Fruit fly (Drosophila melanogaster) whole organism, embryonic: ENCODE data around the gene Lim1.

Source experiments
- CG10543 ChIP-seq: fragments of 200-800 bp; sonication (Bioruptor generic); optimal IDR thresholded peaks from 3 replicates; lab custom pipeline; 2017; ENCODE audit warnings: missing biosample characterization, mild to moderate bottlenecking, missing genetic modification characterization, moderate library complexity
- CG10654 ChIP-seq: fragments of 200-800 bp; sonication (Bioruptor generic); optimal IDR thresholded peaks from 2 replicates; lab custom pipeline; 2016; ENCODE audit warnings: missing biosample characterization, missing genetic modification characterization
- CG10959 ChIP-seq: fragments of 200-800 bp; sonication (Bioruptor generic); IDR thresholded peaks from 2 replicates; pipeline ENCODE4 v1.3.6; 2022; ENCODE audit warnings: missing biosample characterization, missing genetic modification characterization
- CG13123 ChIP-seq: fragments of 200-800 bp; sonication (Bioruptor generic); optimal IDR thresholded peaks from 2 replicates; lab custom pipeline; 2016; ENCODE audit warnings: missing biosample characterization, missing genetic modification characterization
- CG13894 ChIP-seq: fragments of 200-800 bp; sonication (Bioruptor generic); optimal IDR thresholded peaks from 3 replicates; lab custom pipeline; 2018; ENCODE audit warnings: missing biosample characterization, mild to moderate bottlenecking, missing genetic modification characterization, moderate library complexity
- CG14441 ChIP-seq: fragments of 200-800 bp; sonication (Bioruptor generic); IDR thresholded peaks from 2 replicates; pipeline ENCODE4 v1.3.6; 2022; ENCODE audit warnings: missing biosample characterization, missing genetic modification characterization
- CG14667 ChIP-seq: fragments of 200-800 bp; sonication (Bioruptor generic); IDR thresholded peaks from 2 replicates; pipeline ENCODE4 v1.3.6; 2022; ENCODE audit warnings: missing biosample characterization, missing genetic modification characterization
- CG14965 ChIP-seq: fragments of 200-800 bp; sonication (Bioruptor generic); optimal IDR thresholded peaks from 2 replicates; lab custom pipeline; 2016; ENCODE audit warnings: missing biosample characterization, missing genetic modification characterization, borderline replicate concordance
- CG15011 ChIP-seq: fragments of 200-800 bp; sonication (Bioruptor generic); optimal IDR thresholded peaks from 3 replicates; lab custom pipeline; 2018; ENCODE audit warnings: missing biosample characterization, mild to moderate bottlenecking, missing genetic modification characterization
- CG16779 ChIP-seq: fragments of 200-800 bp; sonication (Bioruptor generic); IDR thresholded peaks from 2 replicates; pipeline ENCODE4 v1.3.6; 2022; ENCODE audit warnings: missing biosample characterization, missing genetic modification characterization
- CG17912 ChIP-seq: fragments of 200-800 bp; sonication (Bioruptor generic); optimal IDR thresholded peaks from 2 replicates; lab custom pipeline; 2018; ENCODE audit warnings: missing biosample characterization, mild to moderate bottlenecking, missing genetic modification characterization
- CG2116 ChIP-seq: fragments of 200-800 bp; sonication (Bioruptor generic); optimal IDR thresholded peaks from 3 replicates; lab custom pipeline; 2018; ENCODE audit warnings: missing biosample characterization, mild to moderate bottlenecking, missing genetic modification characterization
- CG2678 ChIP-seq: fragments of 200-800 bp; sonication (Bioruptor generic); optimal IDR thresholded peaks from 3 replicates; lab custom pipeline; 2019; ENCODE audit warnings: missing biosample characterization, mild to moderate bottlenecking, missing genetic modification characterization, moderate library complexity
- CG32532 ChIP-seq: fragments of 200-800 bp; sonication (Bioruptor generic); IDR thresholded peaks from 2 replicates; pipeline ENCODE4 v1.3.6; 2022; ENCODE audit warnings: missing biosample characterization, missing genetic modification characterization
- CG34224 ChIP-seq: fragments of 200-800 bp; sonication (Bioruptor generic); IDR thresholded peaks from 3 replicates; pipeline ENCODE4 v1.3.6; 2022; ENCODE audit warnings: missing biosample characterization, missing genetic modification characterization; ENCODE audit not compliant: partially characterized antibody
- CG4617 ChIP-seq: fragments of 200-800 bp; sonication (Bioruptor generic); optimal IDR thresholded peaks from 3 replicates; lab custom pipeline; 2016; ENCODE audit warnings: missing biosample characterization, missing genetic modification characterization, borderline replicate concordance
- CG6765 ChIP-seq: fragments of 200-800 bp; sonication (Bioruptor generic); optimal IDR thresholded peaks from 3 replicates; lab custom pipeline; 2017; ENCODE audit warnings: missing biosample characterization, mild to moderate bottlenecking, missing genetic modification characterization
- CG6813 ChIP-seq: fragments of 200-800 bp; sonication (Bioruptor generic); optimal IDR thresholded peaks from 2 replicates; lab custom pipeline; 2017; ENCODE audit warnings: missing biosample characterization, missing genetic modification characterization, mild to moderate bottlenecking, moderate library complexity, missing genetic modification reagents
- CG7963 ChIP-seq: fragments of 200-800 bp; sonication (Bioruptor generic); IDR thresholded peaks from 3 replicates; pipeline ENCODE4 v1.3.6; 2022; ENCODE audit warnings: missing biosample characterization, missing genetic modification characterization; ENCODE audit not compliant: partially characterized antibody
- CG8281 ChIP-seq: fragments of 200-800 bp; sonication (Bioruptor generic); optimal IDR thresholded peaks from 2 replicates; lab custom pipeline; 2018; ENCODE audit warnings: missing biosample characterization, mild to moderate bottlenecking, missing genetic modification characterization, moderate library complexity
- CG8290 ChIP-seq, 3 experiments: fragments of 200-800 bp; sonication (Bioruptor generic); optimal IDR thresholded peaks; 2 replicates each; lab custom pipeline; 2016 to 2019; ENCODE audit warnings: missing biosample characterization in 3 of 3, missing genetic modification characterization in 3 of 3, mild to moderate bottlenecking in 2 of 3, moderate library complexity in 1 of 3
- CG8388 ChIP-seq: fragments of 200-800 bp; sonication (Bioruptor generic); optimal IDR thresholded peaks from 2 replicates; lab custom pipeline; 2019; ENCODE audit warnings: missing biosample characterization, mild to moderate bottlenecking, missing genetic modification characterization, moderate library complexity
- Dfd ChIP-seq, 2 experiments: fragments of >200 bp; optimal IDR thresholded peaks; 2 replicates each; lab custom pipeline; 2017; ENCODE audit warnings: missing biosample characterization in 2 of 2, missing genetic modification characterization in 2 of 2
- Fer1 ChIP-seq: fragments of 200-800 bp; sonication (Bioruptor generic); optimal IDR thresholded peaks from 2 replicates; lab custom pipeline; 2017; ENCODE audit warnings: missing biosample characterization, mild to moderate bottlenecking, missing genetic modification characterization
- Hmr ChIP-seq: fragments of 200-800 bp; sonication (Bioruptor generic); optimal IDR thresholded peaks from 3 replicates; lab custom pipeline; 2017; ENCODE audit warnings: mild to moderate bottlenecking, missing biosample characterization, missing genetic modification reagents, missing genetic modification characterization
- Hr3 ChIP-seq: fragments of 200-800 bp; sonication (Bioruptor generic); optimal IDR thresholded peaks from 3 replicates; lab custom pipeline; 2016; ENCODE audit warnings: missing biosample characterization, missing genetic modification characterization
- Meics ChIP-seq: fragments of 200-800 bp; sonication (Bioruptor generic); optimal IDR thresholded peaks from 2 replicates; lab custom pipeline; 2017; ENCODE audit warnings: missing biosample characterization, mild to moderate bottlenecking, missing genetic modification characterization
- NK7.1 ChIP-seq: fragments of 200-800 bp; sonication (Bioruptor generic); optimal IDR thresholded peaks from 3 replicates; lab custom pipeline; 2016; ENCODE audit warnings: missing biosample characterization, missing genetic modification characterization
- Spps ChIP-seq: fragments of 200-800 bp; sonication (Bioruptor generic); optimal IDR thresholded peaks from 2 replicates; lab custom pipeline; 2018; ENCODE audit warnings: missing biosample characterization, mild to moderate bottlenecking, missing genetic modification characterization
- ap ChIP-seq: fragments of 200-800 bp; sonication (Bioruptor generic); IDR thresholded peaks from 2 replicates; pipeline ENCODE4 v1.3.6; 2022; ENCODE audit warnings: missing biosample characterization, missing genetic modification characterization
- ato ChIP-seq: fragments of 200-800 bp; sonication (Bioruptor generic); IDR thresholded peaks from 2 replicates; pipeline ENCODE4 v1.3.6; 2022; ENCODE audit warnings: missing biosample characterization, missing genetic modification characterization; ENCODE audit not compliant: partially characterized antibody
- caup ChIP-seq: fragments of 200-800 bp; sonication (Bioruptor generic); optimal IDR thresholded peaks from 3 replicates; lab custom pipeline; 2017; ENCODE audit warnings: missing biosample characterization, mild to moderate bottlenecking, missing genetic modification characterization, moderate library complexity; ENCODE audit not compliant: severe bottlenecking
- disco-r ChIP-seq: fragments of 200-800 bp; sonication (Bioruptor generic); optimal IDR thresholded peaks from 2 replicates; lab custom pipeline; 2016; ENCODE audit warnings: missing biosample characterization, missing genetic modification characterization
- exex ChIP-seq: fragments of 200-800 bp; sonication (Bioruptor generic); optimal IDR thresholded peaks from 4 replicates; lab custom pipeline; 2018; ENCODE audit warnings: missing biosample characterization, mild to moderate bottlenecking, missing genetic modification characterization, moderate library complexity
- grau ChIP-seq: fragments of 200-800 bp; optimal IDR thresholded peaks from 3 replicates; lab custom pipeline; 2019; ENCODE audit warnings: missing biosample characterization, mild to moderate bottlenecking, missing genetic modification characterization, moderate library complexity
- knrl ChIP-seq: fragments of 200-800 bp; sonication (Bioruptor generic); IDR thresholded peaks from 3 replicates; pipeline ENCODE4 v1.3.6; 2022; ENCODE audit warnings: missing biosample characterization, missing genetic modification characterization; ENCODE audit not compliant: partially characterized antibody
- pho ChIP-seq: fragments of 200-800 bp; sonication (Bioruptor generic); optimal IDR thresholded peaks from 2 replicates; lab custom pipeline; 2016; ENCODE audit warnings: missing biosample characterization, missing genetic modification characterization
- pros ChIP-seq: fragments of 200-800 bp; sonication (Bioruptor generic); optimal IDR thresholded peaks from 3 replicates; lab custom pipeline; 2019; ENCODE audit warnings: missing biosample characterization, mild to moderate bottlenecking, missing genetic modification characterization, moderate library complexity
- psq ChIP-seq: fragments of 200-800 bp; sonication (Bioruptor generic); optimal IDR thresholded peaks from 2 replicates; lab custom pipeline; 2017; ENCODE audit warnings: missing biosample characterization, missing genetic modification characterization
- salm ChIP-seq: fragments of 200-800 bp; sonication (Bioruptor generic); optimal IDR thresholded peaks from 2 replicates; lab custom pipeline; 2018; ENCODE audit warnings: missing biosample characterization, mild to moderate bottlenecking, missing genetic modification characterization
- sc ChIP-seq, 3 experiments: fragments of >200 bp in 2 of 3; fragments of 200-800 bp in 1 of 3; sonication (Bioruptor generic) in 1 of 3; optimal IDR thresholded peaks; 2 replicates in 2 of 3; 3 replicates in 1 of 3; lab custom pipeline; 2017; ENCODE audit warnings: mild to moderate bottlenecking in 1 of 3, missing biosample characterization in 1 of 3, missing genetic modification characterization in 1 of 3, missing genetic modification reagents in 1 of 3
- scrt ChIP-seq: fragments of 200-800 bp; sonication (Bioruptor generic); optimal IDR thresholded peaks from 2 replicates; lab custom pipeline; 2018; ENCODE audit warnings: missing biosample characterization, mild to moderate bottlenecking, missing genetic modification characterization, moderate library complexity
- ssp ChIP-seq: fragments of 200-800 bp; sonication (Bioruptor generic); IDR thresholded peaks from 2 replicates; pipeline ENCODE4 v1.3.6; 2022; ENCODE audit warnings: missing biosample characterization, missing genetic modification characterization
- sug ChIP-seq: fragments of 200-800 bp; optimal IDR thresholded peaks from 2 replicates; lab custom pipeline; 2019; ENCODE audit warnings: missing biosample characterization, mild to moderate bottlenecking, missing genetic modification characterization, moderate library complexity
- tll ChIP-seq, 2 experiments: fragments of 200-800 bp in 1 of 2; fragments of >200 bp in 1 of 2; sonication (Bioruptor generic) in 1 of 2; optimal IDR thresholded peaks; 2 replicates each; lab custom pipeline; 2017 to 2019; ENCODE audit warnings: missing biosample characterization in 2 of 2, missing genetic modification characterization in 2 of 2, mild to moderate bottlenecking in 1 of 2, moderate library complexity in 1 of 2
- unpg ChIP-seq: fragments of 200-800 bp; sonication (Bioruptor generic); optimal IDR thresholded peaks from 3 replicates; lab custom pipeline; 2018; ENCODE audit warnings: missing biosample characterization, mild to moderate bottlenecking, missing genetic modification characterization, moderate library complexity
- wdn ChIP-seq: fragments of 200-800 bp; sonication (Bioruptor generic); IDR thresholded peaks from 2 replicates; pipeline ENCODE4 v1.3.6; 2022; ENCODE audit warnings: missing biosample characterization, missing genetic modification characterization

The Lim1 gene

dm6 chrX:8709234-8709843 is 96.3 kb downstream of the Lim1 start, which contains the start of gene Hexo2 (continued):
- TF ChIP-seq psq (GFP tag; lab: Kevin White, UChicago), result peak; percentile 77
- peak; percentile 88 for TF ChIP-seq CG16779 (GFP tag; lab: Robert Waterston, UW)
- no peak for TF ChIP-seq ato
- no peak for TF ChIP-seq pros (GFP tag; lab: Kevin White, UChicago)
- peak; percentile 91 for TF ChIP-seq CG4617 (GFP tag; lab: Kevin White, UChicago)
- peak; percentile 83 for TF ChIP-seq CG13123 (GFP tag; lab: Kevin White, UChicago)
- peak; percentile 83 for TF ChIP-seq salm (tag; lab: Kevin White, UChicago)
- TF ChIP-seq sc (optimal IDR thresholded peaks at IDR 0.05; lab: Kevin White, UChicago), result no peak
- TF ChIP-seq sc (GFP tag; optimal IDR thresholded peaks at IDR 0.05; lab: Kevin White, UChicago), result peak; percentile 91
- TF ChIP-seq CG10959 (GFP tag; lab: Robert Waterston, UW), result peak; percentile 94
- peak; percentile 71 for TF ChIP-seq scrt (GFP tag; lab: Kevin White, UChicago)
- TF ChIP-seq caup (GFP tag; lab: Kevin White, UChicago), result peak; percentile 81
- TF ChIP-seq CG7963, result no peak
- TF ChIP-seq CG14667 (GFP tag; lab: Robert Waterston, UW), result peak; percentile 92
- TF ChIP-seq sug (tag; lab: Kevin White, UChicago), result peak; percentile 65
- TF ChIP-seq wdn (GFP tag; lab: Robert Waterston, UW), result peak; percentile 86
- peak; percentile 70 for TF ChIP-seq CG17912
- TF ChIP-seq CG32532, result peak; percentile 84
- TF ChIP-seq CG13894 (tag; lab: Kevin White, UChicago), result no peak
- peak; percentile 94 for TF ChIP-seq ap
- peak; percentile 26 for TF ChIP-seq exex (tag; lab: Kevin White, UChicago)
- TF ChIP-seq Hmr (GFP tag; lab: Kevin White, UChicago), result peak; percentile 76
- peak; percentile 77 for TF ChIP-seq CG8290 (GFP tag; optimal IDR thresholded peaks at IDR 0.05; lab: Kevin White, UChicago)
- TF ChIP-seq CG8290 (tag; optimal IDR thresholded peaks at IDR 0.05; lab: Kevin White, UChicago), result peak; percentile 19 to 98
- no peak for TF ChIP-seq CG34224 (GFP tag; lab: Robert Waterston, UW)
- no peak for TF ChIP-seq Dfd (GFP tag; optimal IDR thresholded peaks at IDR 0.05; lab: Kevin White, UChicago)
- peak; percentile 81 for TF ChIP-seq CG8281 (tag; lab: Kevin White, UChicago)
- TF ChIP-seq CG10654 (GFP tag; lab: Kevin White, UChicago), result peak; percentile 95
- TF ChIP-seq Fer1 (GFP tag; lab: Kevin White, UChicago), result peak; percentile 85
- no peak for TF ChIP-seq tll (GFP tag; optimal IDR thresholded peaks at IDR 0.05; lab: Kevin White, UChicago)
- peak; percentile 88 for TF ChIP-seq CG6813 (GFP tag; lab: Kevin White, UChicago)
- TF ChIP-seq knrl (GFP tag; lab: Robert Waterston, UW), result no peak
- peak; percentile 37 for TF ChIP-seq CG2116
- peak; percentile 53 for TF ChIP-seq CG6765 (GFP tag; lab: Kevin White, UChicago)
- TF ChIP-seq unpg (GFP tag; lab: Kevin White, UChicago), result peak; percentile 92
- peak; percentile 30 for TF ChIP-seq CG10543 (GFP tag; lab: Kevin White, UChicago)
- TF ChIP-seq Meics (GFP tag; lab: Kevin White, UChicago), result peak; percentile 83
- peak; percentile 80 for TF ChIP-seq CG14965 (GFP tag; lab: Kevin White, UChicago)
- TF ChIP-seq CG15011 (GFP tag; lab: Kevin White, UChicago), result peak; percentile 73
- TF ChIP-seq pho (GFP tag; lab: Kevin White, UChicago), result peak; percentile 76
- peak; percentile 87 for TF ChIP-seq grau (tag; lab: Kevin White, UChicago)
- peak; percentile 89 for TF ChIP-seq disco-r
- peak; percentile 77 for TF ChIP-seq NK7.1 (GFP tag; lab: Kevin White, UChicago)
- peak; percentile 92 for TF ChIP-seq Hr3 (GFP tag; lab: Kevin White, UChicago)
- TF ChIP-seq CG14441 (GFP tag; lab: Robert Waterston, UW), result peak; percentile 97
- peak; percentile 89 for TF ChIP-seq ssp (GFP tag; lab: Robert Waterston, UW)
- TF ChIP-seq CG2678 (tag; lab: Kevin White, UChicago), result peak; percentile 91
- peak; percentile 65 for TF ChIP-seq Spps (tag; lab: Kevin White, UChicago)
- TF ChIP-seq CG8388 (GFP tag; lab: Kevin White, UChicago), result peak; percentile 90
